Fruit fly (Drosophila melanogaster) whole organism, prepupa: ENCODE results near the gene Keap1.

Source experiments
- Blimp-1 ChIP-seq: fragments of 200-800 bp; sonication (Bioruptor generic); optimal IDR thresholded peaks from 3 replicates; lab custom pipeline; 2017; ENCODE audit warnings: missing biosample characterization, missing genetic modification characterization, mild to moderate bottlenecking, moderate library complexity, missing genetic modification reagents
- CG10669 ChIP-seq: fragments of 200-800 bp; sonication (Bioruptor generic); optimal IDR thresholded peaks from 3 replicates; lab custom pipeline; 2018; ENCODE audit warnings: missing biosample characterization, mild to moderate bottlenecking, missing genetic modification characterization, moderate library complexity
- CG11902 ChIP-seq: fragments of 200-800 bp; sonication (Bioruptor generic); optimal IDR thresholded peaks from 3 replicates; lab custom pipeline; 2016; ENCODE audit warnings: missing biosample characterization, missing genetic modification characterization
- CG1621 ChIP-seq: fragments of 200-800 bp; sonication (Bioruptor generic); optimal IDR thresholded peaks from 3 replicates; lab custom pipeline; 2018; ENCODE audit warnings: missing biosample characterization, mild to moderate bottlenecking, missing genetic modification characterization
- CG16779 ChIP-seq: fragments of 200-800 bp; sonication (Bioruptor generic); optimal IDR thresholded peaks from 3 replicates; lab custom pipeline; 2017; ENCODE audit warnings: missing biosample characterization, mild to moderate bottlenecking, missing genetic modification characterization
- CG3032 ChIP-seq: fragments of 200-800 bp; optimal IDR thresholded peaks from 2 replicates; lab custom pipeline; 2019; ENCODE audit warnings: missing biosample characterization, mild to moderate bottlenecking, missing genetic modification characterization, moderate library complexity
- CG32006 ChIP-seq: fragments of 200-800 bp; sonication (Bioruptor generic); optimal IDR thresholded peaks from 3 replicates; lab custom pipeline; 2017; ENCODE audit warnings: missing biosample characterization, mild to moderate bottlenecking, missing genetic modification characterization
- CG4318 ChIP-seq: fragments of 200-800 bp; sonication (Bioruptor generic); optimal IDR thresholded peaks from 3 replicates; lab custom pipeline; 2017; ENCODE audit warnings: missing biosample characterization, mild to moderate bottlenecking, missing genetic modification characterization
- CG6163 ChIP-seq: fragments of 200-800 bp; sonication (Bioruptor generic); IDR thresholded peaks from 3 replicates; pipeline ENCODE4 v1.3.6; 2022; ENCODE audit warnings: missing biosample characterization, missing genetic modification characterization
- CG6276 ChIP-seq: fragments of 200-800 bp; sonication (Bioruptor generic); optimal IDR thresholded peaks from 2 replicates; lab custom pipeline; 2017; ENCODE audit warnings: missing biosample characterization, mild to moderate bottlenecking, missing genetic modification characterization
- CG6792 ChIP-seq: fragments of 200-800 bp; sonication (Bioruptor generic); optimal IDR thresholded peaks from 3 replicates; lab custom pipeline; 2016; ENCODE audit warnings: missing biosample characterization, missing genetic modification characterization
- CG6808 ChIP-seq: fragments of 200-800 bp; sonication (Bioruptor generic); optimal IDR thresholded peaks from 3 replicates; lab custom pipeline; 2017; ENCODE audit warnings: missing biosample characterization, missing genetic modification characterization, mild to moderate bottlenecking, moderate library complexity, missing genetic modification reagents
- CG6854 ChIP-seq: fragments of 200-800 bp; sonication (Bioruptor generic); optimal IDR thresholded peaks from 2 replicates; lab custom pipeline; 2017; ENCODE audit warnings: missing biosample characterization, mild to moderate bottlenecking, missing genetic modification characterization
- CG7368 ChIP-seq: fragments of 200-800 bp; sonication (Bioruptor generic); optimal IDR thresholded peaks from 3 replicates; lab custom pipeline; 2016; ENCODE audit warnings: missing biosample characterization, missing genetic modification characterization
- CG8119 ChIP-seq: fragments of 200-800 bp; sonication (Bioruptor generic); IDR thresholded peaks from 3 replicates; pipeline ENCODE4 v1.3.6; 2022; ENCODE audit warnings: missing biosample characterization, missing genetic modification characterization
- CG8319 ChIP-seq: fragments of 200-800 bp; sonication (Bioruptor generic); optimal IDR thresholded peaks from 3 replicates; lab custom pipeline; 2016; ENCODE audit warnings: missing biosample characterization, missing genetic modification characterization
- CG8632 ChIP-seq: fragments of 200-800 bp; sonication (Bioruptor generic); optimal IDR thresholded peaks from 3 replicates; lab custom pipeline; 2016; ENCODE audit warnings: missing biosample characterization, missing genetic modification characterization
- Eip78C ChIP-seq: fragments of 200-800 bp; sonication (Bioruptor generic); peaks from one replicate; lab custom pipeline; 2016; ENCODE audit warnings: missing biosample characterization, missing genetic modification characterization
- Ets96B ChIP-seq: fragments of 200-800 bp; optimal IDR thresholded peaks from 2 replicates; lab custom pipeline; 2019; ENCODE audit warnings: missing biosample characterization, mild to moderate bottlenecking, missing genetic modification characterization, moderate library complexity
- Gug ChIP-seq: fragments of 200-800 bp; sonication (Bioruptor generic); IDR thresholded peaks from 2 replicates; pipeline ENCODE4 v1.3.6; 2022; ENCODE audit warnings: missing biosample characterization, missing genetic modification characterization
- Hr38 ChIP-seq: sonication (Bioruptor generic); optimal IDR thresholded peaks from 2 replicates; lab custom pipeline; 2016; ENCODE audit warnings: missing biosample characterization, missing genetic modification characterization
- Hr39 ChIP-seq: fragments of 200-800 bp; sonication (Bioruptor generic); optimal IDR thresholded peaks from 2 replicates; lab custom pipeline; 2016; ENCODE audit warnings: missing biosample characterization, missing genetic modification characterization
- Hr4 ChIP-seq: fragments of 200-800 bp; sonication (Bioruptor generic); optimal IDR thresholded peaks from 3 replicates; lab custom pipeline; 2016; ENCODE audit warnings: missing biosample characterization, missing genetic modification characterization
- Lpt ChIP-seq: fragments of 200-800 bp; sonication (Bioruptor generic); optimal IDR thresholded peaks from 3 replicates; lab custom pipeline; 2016; ENCODE audit warnings: missing biosample characterization, missing genetic modification characterization
- Met ChIP-seq: fragments of 200-800 bp; sonication (Bioruptor generic); optimal IDR thresholded peaks from 3 replicates; lab custom pipeline; 2016; ENCODE audit warnings: missing biosample characterization, missing genetic modification characterization
- OdsH ChIP-seq: fragments of 200-800 bp; sonication (Bioruptor generic); optimal IDR thresholded peaks from 3 replicates; lab custom pipeline; 2016; ENCODE audit warnings: missing biosample characterization, missing genetic modification characterization
- Smox ChIP-seq: fragments of 200-800 bp; sonication (Bioruptor generic); optimal IDR thresholded peaks from 3 replicates; lab custom pipeline; 2016; ENCODE audit warnings: missing biosample characterization, missing genetic modification characterization
- Sox14 ChIP-seq: fragments of 200-800 bp; sonication (Bioruptor generic); optimal IDR thresholded peaks from 3 replicates; lab custom pipeline; 2016; ENCODE audit warnings: missing biosample characterization, missing genetic modification characterization
- Sox15 ChIP-seq: fragments of 200-800 bp; sonication (Bioruptor generic); optimal IDR thresholded peaks from 3 replicates; lab custom pipeline; 2016; ENCODE audit warnings: missing biosample characterization, missing genetic modification characterization
- achi ChIP-seq: fragments of 200-800 bp; sonication (Bioruptor generic); optimal IDR thresholded peaks from 3 replicates; lab custom pipeline; 2016; ENCODE audit warnings: missing biosample characterization, missing genetic modification characterization
- acj6 ChIP-seq: fragments of 200-800 bp; sonication (Bioruptor generic); optimal IDR thresholded peaks from 3 replicates; lab custom pipeline; 2016; ENCODE audit warnings: missing biosample characterization, missing genetic modification characterization
- cyc ChIP-seq: fragments of 200-800 bp; sonication (Bioruptor generic); optimal IDR thresholded peaks from 3 replicates; lab custom pipeline; 2016; ENCODE audit warnings: missing biosample characterization, missing genetic modification characterization
- dsx ChIP-seq: fragments of 200-800 bp; optimal IDR thresholded peaks from 3 replicates; lab custom pipeline; 2019; ENCODE audit warnings: missing biosample characterization, mild to moderate bottlenecking, missing genetic modification characterization, moderate library complexity; ENCODE audit not compliant: poor library complexity, severe bottlenecking
- eg ChIP-seq: fragments of 200-800 bp; sonication (Bioruptor generic); IDR thresholded peaks from 3 replicates; pipeline ENCODE4 v1.3.6; 2022; ENCODE audit warnings: missing biosample characterization, missing genetic modification characterization
- esn ChIP-seq: fragments of 200-800 bp; sonication (Bioruptor generic); optimal IDR thresholded peaks from 2 replicates; lab custom pipeline; 2016; ENCODE audit warnings: missing biosample characterization, mild to moderate bottlenecking, missing genetic modification characterization, moderate library complexity
- fd59A ChIP-seq: fragments of 200-800 bp; sonication (Bioruptor generic); optimal IDR thresholded peaks from 2 replicates; lab custom pipeline; 2017; ENCODE audit warnings: missing biosample characterization, mild to moderate bottlenecking, missing genetic modification characterization, missing genetic modification reagents
- fd85E ChIP-seq: fragments of 200-800 bp; sonication (Bioruptor generic); optimal IDR thresholded peaks from 3 replicates; lab custom pipeline; 2016; ENCODE audit warnings: missing biosample characterization, missing genetic modification characterization
- fkh ChIP-seq: fragments of 200-800 bp; sonication (Bioruptor generic); optimal IDR thresholded peaks from 3 replicates; lab custom pipeline; 2017; ENCODE audit warnings: missing biosample characterization, mild to moderate bottlenecking, missing genetic modification characterization, moderate library complexity
- lz ChIP-seq: fragments of 200-800 bp; sonication (Bioruptor generic); optimal IDR thresholded peaks from 3 replicates; lab custom pipeline; 2016; ENCODE audit warnings: missing biosample characterization, missing genetic modification characterization
- net ChIP-seq: fragments of 200-800 bp; sonication (Bioruptor generic); optimal IDR thresholded peaks from 3 replicates; lab custom pipeline; 2016; ENCODE audit warnings: missing biosample characterization, missing genetic modification characterization
- spab ChIP-seq: fragments of 200-800 bp; sonication (Bioruptor generic); optimal IDR thresholded peaks from 2 replicates; lab custom pipeline; 2017; ENCODE audit warnings: missing biosample characterization, mild to moderate bottlenecking, missing genetic modification characterization, missing genetic modification reagents
- ss ChIP-seq, 2 experiments: fragments of 200-800 bp; sonication (Bioruptor generic); optimal IDR thresholded peaks; 2 replicates in 1 of 2; 3 replicates in 1 of 2; lab custom pipeline; 2017 to 2018; ENCODE audit warnings: mild to moderate bottlenecking in 2 of 2, missing biosample characterization in 2 of 2, missing genetic modification characterization in 2 of 2, moderate library complexity in 1 of 2
- svp ChIP-seq: fragments of 200-800 bp; sonication (Bioruptor generic); peaks from one replicate; lab custom pipeline; 2016; ENCODE audit warnings: missing biosample characterization, missing genetic modification characterization
- vri ChIP-seq: fragments of 200-800 bp; sonication (Bioruptor generic); optimal IDR thresholded peaks from 3 replicates; lab custom pipeline; 2016; ENCODE audit warnings: missing biosample characterization, mild to moderate bottlenecking, missing genetic modification characterization

Keap1 gene

dm6 chr3R:17061736-17062371, 17.9 kb downstream of the Keap1 start:
- TF ChIP-seq Gug: no peak
- TF ChIP-seq CG8119 (GFP tag; lab: Robert Waterston, UW): no peak
- 0 out of 3 replicates have a peak, but pooled peaks have one; percentile 18 for TF ChIP-seq eg
- no peak for TF ChIP-seq Sox15 (GFP tag; lab: Kevin White, UChicago)
- TF ChIP-seq Lpt: peak; percentile 26
- TF ChIP-seq Hr38 (GFP tag; lab: Kevin White, UChicago): no peak
- no peak for TF ChIP-seq CG6276
- TF ChIP-seq achi (GFP tag; lab: Kevin White, UChicago): no peak
- peak; percentile 1 for TF ChIP-seq CG32006 (GFP tag; lab: Kevin White, UChicago)
- no peak for TF ChIP-seq fd59A (GFP tag; lab: Kevin White, UChicago)
- no peak for TF ChIP-seq CG6792 (GFP tag; lab: Kevin White, UChicago)
- TF ChIP-seq Ets96B (tag; lab: Kevin White, UChicago): no peak
- TF ChIP-seq CG6163: peak; percentile 46; the same call in 2 of the 3 replicates
- no peak for TF ChIP-seq fd85E (GFP tag; lab: Kevin White, UChicago)
- TF ChIP-seq OdsH (GFP tag; lab: Kevin White, UChicago): no peak
- no peak for TF ChIP-seq lz (GFP tag; lab: Kevin White, UChicago)
- no peak for TF ChIP-seq Met (GFP tag; lab: Kevin White, UChicago)
- peak; percentile 64 for TF ChIP-seq CG6854 (GFP tag; lab: Kevin White, UChicago)
- TF ChIP-seq dsx (GFP tag; lab: Kevin White, UChicago): no peak
- TF ChIP-seq Eip78C (GFP tag; lab: Kevin White, UChicago): no peak
- no peak for TF ChIP-seq CG8319
- no peak for TF ChIP-seq vri (GFP tag; lab: Kevin White, UChicago)
- peak; percentile 18 for TF ChIP-seq CG1621
- TF ChIP-seq Sox14 (GFP tag; lab: Kevin White, UChicago): no peak
- peak in 1 of 2 experiments; percentile 74 for TF ChIP-seq ss (GFP tag; optimal IDR thresholded peaks at IDR 0.05; lab: Kevin White, UChicago)
- TF ChIP-seq Hr39: no peak
- TF ChIP-seq Hr4 (GFP tag; lab: Kevin White, UChicago): no peak
- peak; percentile 41 for TF ChIP-seq CG6808 (GFP tag; lab: Kevin White, UChicago)

- no peak for TF ChIP-seq CG8632 (GFP tag; lab: Kevin White, UChicago)
- TF ChIP-seq svp (GFP tag; lab: Kevin White, UChicago): peak; percentile 55
Observed at dm6 chr3R:17060809-17061394, 18.8 kb downstream of the Keap1 start.

dm6 chr3R:17060244-17060664, 19.5 kb downstream of the Keap1 start:
- TF ChIP-seq acj6 (peak; percentile 70), CG4318 (GFP tag; lab: Kevin White, UChicago) (peak; percentile 85), CG3032 (tag; lab: Kevin White, UChicago) (peak; percentile 72), Hr4 (GFP tag; lab: Kevin White, UChicago) (peak; percentile 92), vri (GFP tag; lab: Kevin White, UChicago) (no peak), fkh (GFP tag; lab: Kevin White, UChicago) (no peak), spab (GFP tag; lab: Kevin White, UChicago) (peak; percentile 73), CG6808 (GFP tag; lab: Kevin White, UChicago) (peak; percentile 73), CG16779 (no peak), CG6792 (GFP tag; lab: Kevin White, UChicago) (peak; percentile 46), cyc (peak; percentile 38), lz (GFP tag; lab: Kevin White, UChicago) (peak; percentile 31), Hr38 (GFP tag; lab: Kevin White, UChicago) (no peak), CG7368 (GFP tag; lab: Kevin White, UChicago) (peak; percentile 40), CG10669 (GFP tag; lab: Kevin White, UChicago) (peak; percentile 70), net (GFP tag; lab: Kevin White, UChicago) (peak; percentile 75), esn (peak; percentile 51), CG6163 (peak; percentile 73; the same call in 2 of the 3 replicates), Lpt (peak; percentile 10), achi (GFP tag; lab: Kevin White, UChicago) (peak; percentile 71), CG8632 (GFP tag; lab: Kevin White, UChicago) (peak; percentile 42), Smox (GFP tag; lab: Kevin White, UChicago) (peak; percentile 25), Sox14 (GFP tag; lab: Kevin White, UChicago) (peak; percentile 67), CG32006 (GFP tag; lab: Kevin White, UChicago) (peak; percentile 95), CG6854 (GFP tag; lab: Kevin White, UChicago) (no peak), Blimp-1 (GFP tag; lab: Kevin White, UChicago) (no peak), svp (GFP tag; lab: Kevin White, UChicago) (no peak), CG6276 (peak; percentile 78), CG11902 (GFP tag; lab: Kevin White, UChicago) (peak; percentile 9), Eip78C (GFP tag; lab: Kevin White, UChicago) (peak; percentile 93)
